Fruit fly (Drosophila melanogaster) whole organism, embryonic: ENCODE measurements around the gene Nost.

Experiments used
- ATbp ChIP-seq: fragments of 200-800 bp; sonication (Bioruptor generic); optimal IDR thresholded peaks from 2 replicates; lab custom pipeline; 2017; ENCODE audit warnings: missing biosample characterization, mild to moderate bottlenecking, missing genetic modification characterization, missing genetic modification reagents
- Blimp-1 ChIP-seq: fragments of 200-800 bp; sonication (Bioruptor generic); optimal IDR thresholded peaks from 3 replicates; lab custom pipeline; 2018; ENCODE audit warnings: missing biosample characterization, missing genetic modification characterization, mild to moderate bottlenecking, moderate library complexity, missing genetic modification reagents
- CG10274 ChIP-seq: fragments of 200-800 bp; sonication (Bioruptor generic); optimal IDR thresholded peaks from 3 replicates; lab custom pipeline; 2017; ENCODE audit warnings: missing biosample characterization, mild to moderate bottlenecking, missing genetic modification characterization
- CG11456 ChIP-seq: fragments of 200-800 bp; sonication (Bioruptor generic); IDR thresholded peaks from 3 replicates; pipeline ENCODE4 v1.3.6; 2022; ENCODE audit warnings: missing biosample characterization, missing genetic modification characterization
- CG12236 ChIP-seq: fragments of 200-800 bp; sonication (Bioruptor generic); optimal IDR thresholded peaks from 2 replicates; lab custom pipeline; 2016; ENCODE audit warnings: missing biosample characterization, missing genetic modification characterization
- CG12391 ChIP-seq: fragments of 200-800 bp; sonication (Bioruptor generic); optimal IDR thresholded peaks from 3 replicates; lab custom pipeline; 2018; ENCODE audit warnings: missing biosample characterization, mild to moderate bottlenecking, missing genetic modification characterization, moderate library complexity
- CG13123 ChIP-seq: fragments of 200-800 bp; sonication (Bioruptor generic); optimal IDR thresholded peaks from 2 replicates; lab custom pipeline; 2016; ENCODE audit warnings: missing biosample characterization, missing genetic modification characterization
- CG15011 ChIP-seq: fragments of 200-800 bp; sonication (Bioruptor generic); optimal IDR thresholded peaks from 3 replicates; lab custom pipeline; 2018; ENCODE audit warnings: missing biosample characterization, mild to moderate bottlenecking, missing genetic modification characterization
- CG15514 ChIP-seq: fragments of 200-800 bp; sonication (Bioruptor generic); optimal IDR thresholded peaks from 3 replicates; lab custom pipeline; 2017; ENCODE audit warnings: missing biosample characterization, missing genetic modification characterization, mild to moderate bottlenecking, moderate library complexity, missing genetic modification reagents
- CG30431 ChIP-seq: fragments of 200-800 bp; sonication (Bioruptor generic); optimal IDR thresholded peaks from 2 replicates; lab custom pipeline; 2017; ENCODE audit warnings: missing biosample characterization, missing genetic modification characterization
- CG4360 ChIP-seq: fragments of 200-800 bp; sonication (Bioruptor generic); IDR thresholded peaks from 2 replicates; pipeline ENCODE4 v1.3.6; 2022; ENCODE audit warnings: missing biosample characterization, missing genetic modification characterization
- CG6175 ChIP-seq: fragments of 200-800 bp; sonication (Bioruptor generic); IDR thresholded peaks from 3 replicates; pipeline ENCODE4 v1.3.6; 2022; ENCODE audit warnings: missing biosample characterization, missing genetic modification characterization
- CG6254 ChIP-seq: fragments of 200-800 bp; sonication (Bioruptor generic); optimal IDR thresholded peaks from 3 replicates; lab custom pipeline; 2017; ENCODE audit warnings: mild to moderate bottlenecking, missing biosample characterization, missing genetic modification reagents, missing genetic modification characterization
- CG6689 ChIP-seq: fragments of 200-800 bp; sonication (Bioruptor generic); IDR thresholded peaks from 2 replicates; pipeline ENCODE4 v1.3.6; 2022; ENCODE audit warnings: missing biosample characterization, missing genetic modification characterization
- CG8388 ChIP-seq: fragments of 200-800 bp; sonication (Bioruptor generic); optimal IDR thresholded peaks from 2 replicates; lab custom pipeline; 2019; ENCODE audit warnings: missing biosample characterization, mild to moderate bottlenecking, missing genetic modification characterization, moderate library complexity
- CG8944 ChIP-seq: fragments of 200-800 bp; sonication (Bioruptor generic); optimal IDR thresholded peaks from 3 replicates; lab custom pipeline; 2016; ENCODE audit warnings: missing biosample characterization, missing genetic modification characterization
- CG9215 ChIP-seq: fragments of 200-800 bp; sonication (Bioruptor generic); IDR thresholded peaks from 2 replicates; pipeline ENCODE4 v1.3.6; 2022; ENCODE audit warnings: missing biosample characterization, missing genetic modification characterization
- CG9437 ChIP-seq: fragments of 200-800 bp; sonication (Bioruptor generic); optimal IDR thresholded peaks from 2 replicates; lab custom pipeline; 2018; ENCODE audit warnings: missing biosample characterization, mild to moderate bottlenecking, missing genetic modification characterization
- CoRest ChIP-seq: fragments of 200-800 bp; sonication (Bioruptor generic); optimal IDR thresholded peaks from 3 replicates; lab custom pipeline; 2018; ENCODE audit warnings: missing biosample characterization, mild to moderate bottlenecking, missing genetic modification characterization, moderate library complexity
- Dp ChIP-seq: fragments of 200-800 bp; sonication (Bioruptor generic); optimal IDR thresholded peaks from 2 replicates; lab custom pipeline; 2018; ENCODE audit warnings: missing biosample characterization, mild to moderate bottlenecking, missing genetic modification characterization, moderate library complexity
- ERR ChIP-seq: fragments of 200-800 bp; sonication (Bioruptor generic); optimal IDR thresholded peaks from 2 replicates; lab custom pipeline; 2016; ENCODE audit warnings: missing biosample characterization, missing genetic modification characterization
- H15 ChIP-seq: fragments of 200-800 bp; sonication (Bioruptor generic); IDR thresholded peaks from 3 replicates; pipeline ENCODE4 v1.3.6; 2022; ENCODE audit warnings: missing biosample characterization, missing genetic modification characterization
- Hr51 ChIP-seq, 2 experiments: fragments of 200-800 bp; sonication (Bioruptor generic); optimal IDR thresholded peaks; 2 replicates in 1 of 2; 3 replicates in 1 of 2; lab custom pipeline; 2016 to 2018; ENCODE audit warnings: missing biosample characterization in 2 of 2, missing genetic modification characterization in 2 of 2, mild to moderate bottlenecking in 1 of 2, moderate library complexity in 1 of 2
- Hr78 ChIP-seq, 2 experiments: fragments of 200-800 bp in 1 of 2; fragments of >200 bp in 1 of 2; sonication (Bioruptor generic) in 1 of 2; optimal IDR thresholded peaks; 2 replicates each; lab custom pipeline; 2017 to 2019; ENCODE audit warnings: missing biosample characterization in 2 of 2, missing genetic modification characterization in 2 of 2, mild to moderate bottlenecking in 1 of 2, moderate library complexity in 1 of 2
- Sox102F ChIP-seq: fragments of 200-800 bp; sonication (Bioruptor generic); optimal IDR thresholded peaks from 2 replicates; lab custom pipeline; 2018; ENCODE audit warnings: missing biosample characterization, mild to moderate bottlenecking, missing genetic modification characterization, moderate library complexity
- Spps ChIP-seq: fragments of 200-800 bp; sonication (Bioruptor generic); optimal IDR thresholded peaks from 2 replicates; lab custom pipeline; 2018; ENCODE audit warnings: missing biosample characterization, mild to moderate bottlenecking, missing genetic modification characterization
- Ssrp ChIP-seq: fragments of 200-800 bp; sonication (Bioruptor generic); optimal IDR thresholded peaks from 2 replicates; lab custom pipeline; 2018; ENCODE audit warnings: missing biosample characterization, mild to moderate bottlenecking, missing genetic modification characterization, moderate library complexity
- Trl ChIP-seq, 3 experiments: fragments of >200 bp in 2 of 3; fragments of 200-800 bp in 1 of 3; sonication (Bioruptor generic) in 1 of 3; optimal IDR thresholded peaks; 2 replicates in 1 of 3; 3 replicates in 2 of 3; lab custom pipeline; 2016 to 2017; ENCODE audit warnings: missing biosample characterization in 1 of 3, missing genetic modification characterization in 1 of 3
- cg ChIP-seq: fragments of 200-800 bp; sonication (Bioruptor generic); optimal IDR thresholded peaks from 3 replicates; lab custom pipeline; 2019; ENCODE audit warnings: missing biosample characterization, mild to moderate bottlenecking, missing genetic modification characterization, moderate library complexity
- crol ChIP-seq: fragments of 200-800 bp; sonication (Bioruptor generic); IDR thresholded peaks from 2 replicates; pipeline ENCODE4 v1.3.6; 2022; ENCODE audit warnings: missing biosample characterization, missing genetic modification characterization
- dati ChIP-seq: fragments of 200-800 bp; sonication (Bioruptor generic); IDR thresholded peaks from 2 replicates; pipeline ENCODE4 v1.3.6; 2022; ENCODE audit warnings: missing biosample characterization, missing genetic modification characterization
- gcm2 ChIP-seq: fragments of 200-800 bp; sonication (Bioruptor generic); optimal IDR thresholded peaks from 2 replicates; lab custom pipeline; 2016; ENCODE audit warnings: missing biosample characterization, missing genetic modification characterization
- kah ChIP-seq: fragments of 200-800 bp; sonication (Bioruptor generic); optimal IDR thresholded peaks from 2 replicates; lab custom pipeline; 2018; ENCODE audit warnings: missing biosample characterization, mild to moderate bottlenecking, missing genetic modification characterization
- lab ChIP-seq: fragments of 200-800 bp; sonication (Bioruptor generic); optimal IDR thresholded peaks from 3 replicates; lab custom pipeline; 2017; ENCODE audit warnings: missing biosample characterization, missing genetic modification characterization, mild to moderate bottlenecking, moderate library complexity, missing genetic modification reagents
- lmd ChIP-seq: fragments of 200-800 bp; sonication (Bioruptor generic); IDR thresholded peaks from 2 replicates; pipeline ENCODE4 v1.3.6; 2022; ENCODE audit warnings: missing biosample characterization, missing genetic modification characterization
- lov ChIP-seq, 2 experiments: fragments of 200-800 bp in 1 of 2; fragments of >200 bp in 1 of 2; sonication (Bioruptor generic) in 1 of 2; IDR thresholded peaks in 1 of 2; optimal IDR thresholded peaks in 1 of 2; 2 replicates in 1 of 2; 3 replicates in 1 of 2; pipeline versions ENCODE4 v1.3.6 to Lab custom; 2017 to 2022; ENCODE audit warnings: missing biosample characterization in 1 of 2, missing genetic modification characterization in 1 of 2
- mam ChIP-seq: fragments of 200-800 bp; sonication (Bioruptor generic); optimal IDR thresholded peaks from 3 replicates; lab custom pipeline; 2016; ENCODE audit warnings: missing biosample characterization, missing genetic modification characterization
- mld ChIP-seq: fragments of 200-800 bp; sonication (Bioruptor generic); IDR thresholded peaks from 3 replicates; pipeline ENCODE4 v1.3.6; 2022; ENCODE audit warnings: missing biosample characterization, missing genetic modification characterization; ENCODE audit not compliant: partially characterized antibody
- nom ChIP-seq: fragments of 200-800 bp; sonication (Bioruptor generic); optimal IDR thresholded peaks from 2 replicates; lab custom pipeline; 2017; ENCODE audit warnings: missing biosample characterization, missing genetic modification characterization, mild to moderate bottlenecking, moderate library complexity, missing genetic modification reagents
- repo ChIP-seq: fragments of 200-800 bp; sonication (Bioruptor generic); optimal IDR thresholded peaks from 2 replicates; lab custom pipeline; 2016; ENCODE audit warnings: missing biosample characterization, missing genetic modification characterization
- sc ChIP-seq, 3 experiments: fragments of >200 bp in 2 of 3; fragments of 200-800 bp in 1 of 3; sonication (Bioruptor generic) in 1 of 3; optimal IDR thresholded peaks; 2 replicates in 2 of 3; 3 replicates in 1 of 3; lab custom pipeline; 2017; ENCODE audit warnings: mild to moderate bottlenecking in 1 of 3, missing biosample characterization in 1 of 3, missing genetic modification characterization in 1 of 3, missing genetic modification reagents in 1 of 3
- sens ChIP-seq: fragments of 200-800 bp; sonication (Bioruptor generic); peaks from one replicate; lab custom pipeline; 2016; ENCODE audit warnings: missing biosample characterization, missing genetic modification characterization
- sob ChIP-seq: fragments of 200-800 bp; sonication (Bioruptor generic); IDR thresholded peaks from 2 replicates; pipeline ENCODE4 v1.3.6; 2022; ENCODE audit warnings: missing biosample characterization, missing genetic modification characterization
- stc ChIP-seq: fragments of 200-800 bp; sonication (Bioruptor generic); IDR thresholded peaks from 2 replicates; pipeline ENCODE4 v1.3.6; 2022; ENCODE audit warnings: missing biosample characterization, missing genetic modification characterization
- ttk ChIP-seq: fragments of 200-800 bp; sonication (Bioruptor generic); IDR thresholded peaks from 2 replicates; pipeline ENCODE4 v2.1.2; 2022; ENCODE audit warnings: missing biosample characterization, missing genetic modification characterization

The Nost gene

dm6 chrX:9048385-9048750 is 18.4 kb downstream of the Nost start (continued):
- peak; percentile 48 for TF ChIP-seq CG6254 (GFP tag; lab: Kevin White, UChicago)
- TF ChIP-seq lmd (GFP tag; lab: Robert Waterston, UW) = peak; percentile 35; the same call in 1 of the 2 replicates
- TF ChIP-seq sc (optimal IDR thresholded peaks at IDR 0.05; lab: Kevin White, UChicago) = no peak
- TF ChIP-seq sc (GFP tag; optimal IDR thresholded peaks at IDR 0.05; lab: Kevin White, UChicago) = peak; percentile 33
- TF ChIP-seq repo (GFP tag; lab: Kevin White, UChicago) = no peak
- TF ChIP-seq CG8388 (GFP tag; lab: Kevin White, UChicago) = peak; percentile 28
- TF ChIP-seq CG12391 (tag; lab: Kevin White, UChicago) = peak; percentile 34
- peak; percentile 49 for TF ChIP-seq Sox102F (GFP tag; lab: Kevin White, UChicago)
- TF ChIP-seq CG9437 (GFP tag; lab: Kevin White, UChicago) = peak; percentile 13

- peak; percentile 42 for TF ChIP-seq crol (GFP tag; lab: Robert Waterston, UW)
- peak; percentile 69 for TF ChIP-seq Blimp-1 (GFP tag; lab: Kevin White, UChicago)
- TF ChIP-seq Trl (optimal IDR thresholded peaks at IDR 0.05; lab: Kevin White, UChicago) = peak; percentile 6 to 53
- no peak for TF ChIP-seq Trl (GFP tag; optimal IDR thresholded peaks at IDR 0.05; lab: Kevin White, UChicago)
- TF ChIP-seq kah (GFP tag; lab: Kevin White, UChicago) = peak; percentile 31
- TF ChIP-seq lab = no peak
- TF ChIP-seq Dp = no peak
- TF ChIP-seq CG4360 (GFP tag; lab: Robert Waterston, UW) = peak; percentile 69
- peak; percentile 32 for TF ChIP-seq cg
These were observed 18.9 kb downstream of the Nost start for dm6 chrX:9048941-9049340.

dm6 chrX:9060078-9060477 is 30.1 kb downstream of the Nost start:
- TF ChIP-seq mld = no peak
- TF ChIP-seq CG6689 = peak; percentile 83
- 0 out of 2 replicates have a peak, but pooled peaks have one; percentile 39 for TF ChIP-seq stc (GFP tag; lab: Robert Waterston, UW)
- TF ChIP-seq CG30431 (GFP tag; lab: Kevin White, UChicago) = peak; percentile 25
- peak; percentile 24 for TF ChIP-seq CG10274 (GFP tag; lab: Kevin White, UChicago)
- peak; percentile 69 for TF ChIP-seq sob (GFP tag; lab: Robert Waterston, UW)
- peak; percentile 57; the same call in 2 of the 3 replicates for TF ChIP-seq H15
- peak; percentile 66 for TF ChIP-seq Ssrp
- TF ChIP-seq CG12236 (GFP tag; lab: Kevin White, UChicago) = peak; percentile 34
- TF ChIP-seq dati (GFP tag; lab: Robert Waterston, UW) = no peak
- TF ChIP-seq Hr51 (GFP tag; optimal IDR thresholded peaks at IDR 0.05; lab: Kevin White, UChicago) = peak; percentile 11 to 89
- TF ChIP-seq gcm2 = peak; percentile 22
- TF ChIP-seq nom (GFP tag; lab: Kevin White, UChicago) = peak; percentile 58
- peak; percentile 82 for TF ChIP-seq CoRest (tag; lab: Kevin White, UChicago)
- peak; percentile 80 for TF ChIP-seq Blimp-1 (GFP tag; lab: Kevin White, UChicago)
- TF ChIP-seq CG6175 = no peak
- peak; percentile 11 for TF ChIP-seq CG13123 (GFP tag; lab: Kevin White, UChicago)
- TF ChIP-seq ERR = no peak
- TF ChIP-seq sens (GFP tag; lab: Kevin White, UChicago) = peak; percentile 94
- peak; percentile 41 for TF ChIP-seq mam (GFP tag; lab: Kevin White, UChicago)
- peak; percentile 11 for TF ChIP-seq Spps (tag; lab: Kevin White, UChicago)
- peak; percentile 59 for TF ChIP-seq CG15514 (GFP tag; lab: Kevin White, UChicago)
- peak; percentile 74 for TF ChIP-seq ATbp (GFP tag; lab: Kevin White, UChicago)
- TF ChIP-seq CG15011 (GFP tag; lab: Kevin White, UChicago) = no peak
- peak in 1 of 2 experiments; percentile 22 for TF ChIP-seq Hr78 (GFP tag; optimal IDR thresholded peaks at IDR 0.05; lab: Kevin White, UChicago)
- TF ChIP-seq CG11456 (GFP tag; lab: Robert Waterston, UW) = no peak
- no peak for TF ChIP-seq lov (optimal IDR thresholded peaks at IDR 0.05; lab: Kevin White, UChicago)
- 0 out of 3 replicates have a peak, but pooled peaks have one; percentile 49 for TF ChIP-seq lov (GFP tag; IDR thresholded peaks at IDR 0.05; lab: Robert Waterston, UW)
- peak; percentile 75 for TF ChIP-seq CG8388 (GFP tag; lab: Kevin White, UChicago)
- peak; percentile 56; the same call in 1 of the 2 replicates for TF ChIP-seq ttk
- TF ChIP-seq CG8944 (GFP tag; lab: Kevin White, UChicago) = peak; percentile 22
- no peak for TF ChIP-seq CG9215 (GFP tag; lab: Robert Waterston, UW)
